Worm (Caenorhabditis elegans): ENCODE measurements around the gene spat-2.

Gene spat-2

DNA sequence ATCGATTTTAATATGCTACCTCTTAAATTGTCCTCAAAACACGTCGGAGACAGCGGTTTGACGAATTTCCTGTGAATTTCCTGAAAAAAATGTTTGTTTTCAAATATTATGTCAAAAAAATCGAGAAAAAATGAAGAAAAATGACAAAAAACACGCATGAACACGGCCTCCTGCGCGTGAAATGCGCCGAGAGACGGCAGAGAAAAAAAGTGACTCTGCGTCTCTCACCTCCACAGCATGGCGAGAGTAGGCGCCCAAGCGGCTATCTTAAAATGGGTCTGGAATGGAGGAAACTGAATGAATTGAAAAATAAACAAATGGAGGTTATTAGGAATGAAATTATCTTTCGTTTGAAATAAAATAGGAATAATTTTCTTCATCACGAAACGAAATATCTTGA, 74.0 kb downstream of the spat-2 start:
- no peak for TF ChIP-seq elt-1 (tag; optimal IDR thresholded peaks at IDR 0.05; ENCODE audit: borderline replicate concordance, insufficient read depth)
- TF ChIP-seq sptf-1 (tag; optimal IDR thresholded peaks at IDR 0.05), result peak; percentile 74
- TF ChIP-seq mls-2 (tag; optimal IDR thresholded peaks at IDR 0.05), result peak; percentile 53
- no peak for TF ChIP-seq mab-5 (tag; optimal IDR thresholded peaks at IDR 0.05)
- no peak for TF ChIP-seq sem-2 (GFP tag; optimal IDR thresholded peaks at IDR 0.05)
- TF ChIP-seq zip-8 (tag; optimal IDR thresholded peaks at IDR 0.05), result no peak
- no peak for TF ChIP-seq lin-13 (tag; optimal IDR thresholded peaks at IDR 0.05)
- peak; percentile 51 for TF ChIP-seq mep-1 (tag; optimal IDR thresholded peaks at IDR 0.05)
- TF ChIP-seq ceh-39 (tag; optimal IDR thresholded peaks at IDR 0.05), result no peak
- peak; percentile 14 for TF ChIP-seq M03D4.4 (tag; optimal IDR thresholded peaks at IDR 0.05)
- TF ChIP-seq unc-120 (tag; optimal IDR thresholded peaks at IDR 0.05; ENCODE audit: poor library complexity, severe bottlenecking), result no peak
- TF ChIP-seq ces-1 (GFP tag; optimal IDR thresholded peaks at IDR 0.05), result peak; percentile 40
- TF ChIP-seq lsy-2 (tag; optimal IDR thresholded peaks at IDR 0.05), result peak; percentile 33
- no peak for TF ChIP-seq ham-2 (GFP tag; optimal IDR thresholded peaks at IDR 0.05)
- TF ChIP-seq ceh-83 (GFP tag; optimal IDR thresholded peaks at IDR 0.05), result no peak
- TF ChIP-seq nhr-28 (tag; optimal IDR thresholded peaks at IDR 0.05), result no peak
- TF ChIP-seq cnd-1 (tag; optimal IDR thresholded peaks at IDR 0.05), result no peak
- no peak for TF ChIP-seq unc-62 (GFP tag; optimal IDR thresholded peaks at IDR 0.05)
- TF ChIP-seq elt-3 (tag; optimal IDR thresholded peaks at IDR 0.05), result no peak
- TF ChIP-seq tbx-8 (GFP tag; optimal IDR thresholded peaks at IDR 0.05), result no peak
- TF ChIP-seq pha-4 (tag; optimal IDR thresholded peaks at IDR 0.05), result peak; percentile 14
- TF ChIP-seq nhr-2 (tag; optimal IDR thresholded peaks at IDR 0.05), result no peak
- no peak for TF ChIP-seq bed-3 (GFP tag; optimal IDR thresholded peaks at IDR 0.05)
- TF ChIP-seq nhr-237 (tag; optimal IDR thresholded peaks at IDR 0.05), result no peak
- no peak for TF ChIP-seq nhr-76 (tag; optimal IDR thresholded peaks at IDR 0.05)
- TF ChIP-seq unc-39 (tag; optimal IDR thresholded peaks at IDR 0.05), result no peak
- no peak for TF ChIP-seq blmp-1 (tag; optimal IDR thresholded peaks at IDR 0.05)
- no peak for TF ChIP-seq ceh-43 (GFP tag; optimal IDR thresholded peaks at IDR 0.05)
- no peak for TF ChIP-seq ztf-11 (tag; optimal IDR thresholded peaks at IDR 0.05)
- no peak for TF ChIP-seq lin-32 (GFP tag; optimal IDR thresholded peaks at IDR 0.05)
- no peak for TF ChIP-seq hlh-1 (tag; optimal IDR thresholded peaks at IDR 0.05)
- TF ChIP-seq snpc-4 (tag; optimal IDR thresholded peaks at IDR 0.05), result no peak
- TF ChIP-seq nhr-12 (tag; optimal IDR thresholded peaks at IDR 0.05), result no peak
- peak; percentile 4 for TF ChIP-seq drap-1 (GFP tag; optimal IDR thresholded peaks at IDR 0.05)
- no peak for TF ChIP-seq flh-1 (GFP tag; optimal IDR thresholded peaks at IDR 0.05)

Measured in whole organism, mixed stage, embryonic.